Fruit fly (Drosophila melanogaster): ENCODE results near the gene nkd.

DNA sequence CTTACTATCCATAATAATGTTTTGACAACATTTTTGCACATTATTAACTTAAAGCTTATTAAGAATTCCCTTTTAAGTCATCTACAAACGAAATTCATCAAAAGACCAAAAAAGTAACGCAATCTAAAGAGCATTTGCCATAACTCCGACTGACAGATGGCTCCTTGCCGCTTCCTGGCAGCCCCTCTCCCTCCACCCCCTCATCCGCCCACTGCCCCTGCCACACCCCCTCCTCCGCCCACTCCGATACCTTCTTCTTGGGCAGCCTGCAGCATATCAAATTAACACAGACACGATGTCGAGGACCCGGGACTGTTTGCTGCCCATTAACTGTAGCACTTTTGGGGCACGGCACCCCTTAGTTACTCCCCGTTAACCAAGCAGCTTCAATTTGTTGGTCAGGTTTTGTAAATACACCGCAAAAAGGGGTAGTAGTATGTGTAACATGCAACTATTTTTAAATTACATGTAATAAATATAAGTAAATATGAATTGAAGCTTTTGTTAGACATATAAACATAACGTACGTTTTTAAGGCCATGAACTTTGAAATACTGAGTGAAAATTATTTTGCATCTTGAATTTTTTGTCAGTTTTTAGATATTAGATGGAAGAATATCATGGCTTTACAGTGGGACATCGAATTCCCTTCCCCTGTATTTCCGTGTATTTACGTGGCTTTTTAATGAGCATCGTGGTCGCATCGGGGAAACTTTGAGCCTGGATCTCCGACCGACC is 9.9 kb downstream of the nkd start:
- TF ChIP-seq usp (GFP tag; optimal IDR thresholded peaks at IDR 0.05), result no peak
- no peak for TF ChIP-seq psq (optimal IDR thresholded peaks at IDR 0.05)
